Fruit fly (Drosophila melanogaster) whole organism, embryonic: ENCODE data around the gene meep.

ENCODE experiments used
- Atf-2 ChIP-seq: fragments of 200-800 bp; sonication (Bioruptor generic); optimal IDR thresholded peaks from 2 replicates; lab custom pipeline; 2016; ENCODE audit warnings: missing biosample characterization, missing genetic modification characterization
- Atf6 ChIP-seq: fragments of 200-800 bp; sonication (Bioruptor generic); IDR thresholded peaks from 2 replicates; pipeline ENCODE4 v1.3.6; 2022; ENCODE audit warnings: missing biosample characterization, missing genetic modification characterization
- B-H1 ChIP-seq: fragments of 200-800 bp; sonication (Bioruptor generic); IDR thresholded peaks from 3 replicates; pipeline ENCODE4 v1.3.6; 2022; ENCODE audit warnings: missing biosample characterization, missing genetic modification characterization
- Bdp1 ChIP-seq: fragments of 200-800 bp; sonication (Bioruptor generic); optimal IDR thresholded peaks from 3 replicates; lab custom pipeline; 2016; ENCODE audit warnings: missing biosample characterization, missing genetic modification characterization
- CG10654 ChIP-seq: fragments of 200-800 bp; sonication (Bioruptor generic); optimal IDR thresholded peaks from 2 replicates; lab custom pipeline; 2016; ENCODE audit warnings: missing biosample characterization, missing genetic modification characterization
- CG11247 ChIP-seq: fragments of 200-800 bp; sonication (Bioruptor generic); IDR thresholded peaks from 2 replicates; pipeline ENCODE4 v1.3.6; 2022; ENCODE audit warnings: missing biosample characterization, missing genetic modification characterization
- CG1233 ChIP-seq: fragments of 200-800 bp; sonication (Bioruptor generic); optimal IDR thresholded peaks from 4 replicates; lab custom pipeline; 2018; ENCODE audit warnings: missing biosample characterization, mild to moderate bottlenecking, missing genetic modification characterization
- CG12391 ChIP-seq: fragments of 200-800 bp; sonication (Bioruptor generic); optimal IDR thresholded peaks from 3 replicates; lab custom pipeline; 2018; ENCODE audit warnings: missing biosample characterization, mild to moderate bottlenecking, missing genetic modification characterization, moderate library complexity
- CG14441 ChIP-seq: fragments of 200-800 bp; sonication (Bioruptor generic); IDR thresholded peaks from 2 replicates; pipeline ENCODE4 v1.3.6; 2022; ENCODE audit warnings: missing biosample characterization, missing genetic modification characterization
- CG14667 ChIP-seq: fragments of 200-800 bp; sonication (Bioruptor generic); IDR thresholded peaks from 2 replicates; pipeline ENCODE4 v1.3.6; 2022; ENCODE audit warnings: missing biosample characterization, missing genetic modification characterization
- CG14710 ChIP-seq: fragments of 200-800 bp; sonication (Bioruptor generic); optimal IDR thresholded peaks from 3 replicates; lab custom pipeline; 2019; ENCODE audit warnings: missing biosample characterization, mild to moderate bottlenecking, missing genetic modification characterization, moderate library complexity
- CG14965 ChIP-seq: fragments of 200-800 bp; sonication (Bioruptor generic); optimal IDR thresholded peaks from 2 replicates; lab custom pipeline; 2016; ENCODE audit warnings: missing biosample characterization, missing genetic modification characterization, borderline replicate concordance
- CG1602 ChIP-seq: fragments of 200-800 bp; sonication (Bioruptor generic); optimal IDR thresholded peaks from 3 replicates; lab custom pipeline; 2016; ENCODE audit warnings: missing biosample characterization, missing genetic modification characterization
- CG1647 ChIP-seq: fragments of 200-800 bp; sonication (Bioruptor generic); optimal IDR thresholded peaks from 3 replicates; lab custom pipeline; 2016; ENCODE audit warnings: missing biosample characterization, missing genetic modification characterization
- CG17359 ChIP-seq: fragments of 200-800 bp; sonication (Bioruptor generic); optimal IDR thresholded peaks from 3 replicates; lab custom pipeline; 2018; ENCODE audit warnings: missing biosample characterization, mild to moderate bottlenecking, missing genetic modification characterization, moderate library complexity
- CG17612 ChIP-seq: fragments of 200-800 bp; sonication (Bioruptor generic); IDR thresholded peaks from 2 replicates; pipeline ENCODE4 v1.3.6; 2022; ENCODE audit warnings: missing biosample characterization, missing genetic modification characterization
- CG2120 ChIP-seq: fragments of 200-800 bp; sonication (Bioruptor generic); optimal IDR thresholded peaks from 3 replicates; lab custom pipeline; 2016; ENCODE audit warnings: missing biosample characterization, missing genetic modification characterization
- CG2129 ChIP-seq: fragments of 200-800 bp; sonication (Bioruptor generic); IDR thresholded peaks from 2 replicates; pipeline ENCODE4 v1.3.6; 2022; ENCODE audit warnings: missing biosample characterization, missing genetic modification characterization; ENCODE audit not compliant: partially characterized antibody
- CG2202 ChIP-seq: fragments of 200-800 bp; sonication (Bioruptor generic); optimal IDR thresholded peaks from 2 replicates; lab custom pipeline; 2018; ENCODE audit warnings: missing biosample characterization, mild to moderate bottlenecking, missing genetic modification characterization
- CG3065 ChIP-seq: fragments of 200-800 bp; sonication (Bioruptor generic); optimal IDR thresholded peaks from 2 replicates; lab custom pipeline; 2016; ENCODE audit warnings: missing biosample characterization, missing genetic modification characterization
- CG3281 ChIP-seq: fragments of 200-800 bp; sonication (Bioruptor generic); optimal IDR thresholded peaks from 3 replicates; lab custom pipeline; 2017; ENCODE audit warnings: missing biosample characterization, mild to moderate bottlenecking, missing genetic modification characterization
- CG3726 ChIP-seq: fragments of 200-800 bp; sonication (Bioruptor generic); IDR thresholded peaks from 3 replicates; pipeline ENCODE4, ENCODE4 v1.3.6; 2022; ENCODE audit warnings: missing biosample characterization, missing genetic modification characterization
- CG8281 ChIP-seq: fragments of 200-800 bp; sonication (Bioruptor generic); optimal IDR thresholded peaks from 2 replicates; lab custom pipeline; 2018; ENCODE audit warnings: missing biosample characterization, mild to moderate bottlenecking, missing genetic modification characterization, moderate library complexity
- CG9727 ChIP-seq: fragments of 200-800 bp; sonication (Bioruptor generic); optimal IDR thresholded peaks from 3 replicates; lab custom pipeline; 2017; ENCODE audit warnings: missing biosample characterization, mild to moderate bottlenecking, missing genetic modification characterization
- CkIIα-i1 ChIP-seq: fragments of 200-800 bp; sonication (Bioruptor generic); IDR thresholded peaks from 2 replicates; pipeline ENCODE4 v1.3.6; 2022; ENCODE audit warnings: missing biosample characterization, missing genetic modification characterization
- Dad ChIP-seq: fragments of 200-800 bp; sonication (Bioruptor generic); optimal IDR thresholded peaks from 3 replicates; lab custom pipeline; 2016; ENCODE audit warnings: missing biosample characterization, missing genetic modification characterization
- GATAe ChIP-seq: fragments of 200-800 bp; sonication (Bioruptor generic); conservative IDR thresholded peaks from 2 replicates; pipeline ENCODE4 v1.3.6; 2022; ENCODE audit warnings: missing biosample characterization, missing genetic modification characterization
- NfI ChIP-seq: fragments of 200-800 bp; sonication (Bioruptor generic); optimal IDR thresholded peaks from 3 replicates; lab custom pipeline; 2018; ENCODE audit warnings: missing biosample characterization, mild to moderate bottlenecking, missing genetic modification characterization, moderate library complexity
- Poxn ChIP-seq: fragments of 200-800 bp; sonication (Bioruptor generic); IDR thresholded peaks from 2 replicates; pipeline ENCODE4 v1.3.6; 2022; ENCODE audit warnings: missing biosample characterization, missing genetic modification characterization
- Sin3A ChIP-seq: fragments of >200 bp; optimal IDR thresholded peaks from 2 replicates; lab custom pipeline; 2018
- Sox102F ChIP-seq: fragments of 200-800 bp; sonication (Bioruptor generic); optimal IDR thresholded peaks from 2 replicates; lab custom pipeline; 2018; ENCODE audit warnings: missing biosample characterization, mild to moderate bottlenecking, missing genetic modification characterization, moderate library complexity
- Vsx1 ChIP-seq: fragments of 200-800 bp; sonication (Bioruptor generic); optimal IDR thresholded peaks from 2 replicates; lab custom pipeline; 2017; ENCODE audit warnings: missing biosample characterization, mild to moderate bottlenecking, missing genetic modification characterization, missing genetic modification reagents
- Xrp1 ChIP-seq: fragments of 200-800 bp; sonication (Bioruptor generic); IDR thresholded peaks from 2 replicates; pipeline ENCODE4 v1.3.6; 2022; ENCODE audit warnings: missing biosample characterization, missing genetic modification characterization
- az2 ChIP-seq: fragments of 200-800 bp; sonication (Bioruptor generic); optimal IDR thresholded peaks from 3 replicates; lab custom pipeline; 2016; ENCODE audit warnings: missing biosample characterization, missing genetic modification characterization
- bbx ChIP-seq: fragments of 200-800 bp; sonication (Bioruptor generic); IDR thresholded peaks from 2 replicates; pipeline ENCODE4 v1.3.6; 2022; ENCODE audit warnings: missing biosample characterization, missing genetic modification characterization; ENCODE audit not compliant: partially characterized antibody
- cg ChIP-seq: fragments of 200-800 bp; sonication (Bioruptor generic); optimal IDR thresholded peaks from 3 replicates; lab custom pipeline; 2019; ENCODE audit warnings: missing biosample characterization, mild to moderate bottlenecking, missing genetic modification characterization, moderate library complexity
- cwo ChIP-seq: fragments of 200-800 bp; sonication (Bioruptor generic); optimal IDR thresholded peaks from 3 replicates; lab custom pipeline; 2017; ENCODE audit warnings: missing biosample characterization, missing genetic modification characterization, mild to moderate bottlenecking, moderate library complexity, missing genetic modification reagents
- en ChIP-seq: fragments of 200-800 bp; sonication (Bioruptor generic); optimal IDR thresholded peaks from 2 replicates; lab custom pipeline; 2016; ENCODE audit warnings: missing biosample characterization, missing genetic modification characterization
- gt ChIP-seq: fragments of 200-800 bp; sonication (Bioruptor generic); IDR thresholded peaks from 2 replicates; pipeline ENCODE4 v1.3.6; 2022; ENCODE audit warnings: missing biosample characterization, missing genetic modification characterization
- hb ChIP-seq: fragments of 200-800 bp; sonication (Bioruptor generic); IDR thresholded peaks from 3 replicates; pipeline ENCODE4 v1.3.6; 2022; ENCODE audit warnings: missing biosample characterization, missing genetic modification characterization; ENCODE audit not compliant: partially characterized antibody
- klu ChIP-seq: fragments of 200-800 bp; sonication (Bioruptor generic); IDR thresholded peaks from 2 replicates; pipeline ENCODE4 v1.3.6; 2022; ENCODE audit warnings: missing biosample characterization, missing genetic modification characterization
- lov ChIP-seq, 2 experiments: fragments of 200-800 bp in 1 of 2; fragments of >200 bp in 1 of 2; sonication (Bioruptor generic) in 1 of 2; IDR thresholded peaks in 1 of 2; optimal IDR thresholded peaks in 1 of 2; 2 replicates in 1 of 2; 3 replicates in 1 of 2; pipeline versions ENCODE4 v1.3.6 to Lab custom; 2017 to 2022; ENCODE audit warnings: missing biosample characterization in 1 of 2, missing genetic modification characterization in 1 of 2
- maf-S ChIP-seq: fragments of 200-800 bp; sonication (Bioruptor generic); optimal IDR thresholded peaks from 2 replicates; lab custom pipeline; 2016; ENCODE audit warnings: missing biosample characterization, missing genetic modification characterization
- mirr ChIP-seq: fragments of 200-800 bp; sonication (Bioruptor generic); optimal IDR thresholded peaks from 3 replicates; lab custom pipeline; 2018; ENCODE audit warnings: missing biosample characterization, mild to moderate bottlenecking, missing genetic modification characterization
- pros ChIP-seq: fragments of 200-800 bp; sonication (Bioruptor generic); optimal IDR thresholded peaks from 3 replicates; lab custom pipeline; 2019; ENCODE audit warnings: missing biosample characterization, mild to moderate bottlenecking, missing genetic modification characterization, moderate library complexity
- ranshi ChIP-seq: fragments of 200-800 bp; sonication (Bioruptor generic); IDR thresholded peaks from 2 replicates; pipeline ENCODE4 v1.3.6; 2022; ENCODE audit warnings: missing biosample characterization, missing genetic modification characterization
- rib ChIP-seq: fragments of 200-800 bp; sonication (Bioruptor generic); IDR thresholded peaks from 2 replicates; pipeline ENCODE4 v1.3.6; 2022; ENCODE audit warnings: missing biosample characterization, missing genetic modification characterization
- sens-2 ChIP-seq: fragments of 200-800 bp; sonication (Bioruptor generic); IDR thresholded peaks from 2 replicates; pipeline ENCODE4 v1.3.6; 2022; ENCODE audit warnings: missing biosample characterization, missing genetic modification characterization
- seq ChIP-seq: fragments of 200-800 bp; sonication (Bioruptor generic); IDR thresholded peaks from 2 replicates; pipeline ENCODE4 v1.3.6; 2022; ENCODE audit warnings: missing biosample characterization, missing genetic modification characterization
- trh ChIP-seq: fragments of 200-800 bp; sonication (Bioruptor generic); optimal IDR thresholded peaks from 2 replicates; lab custom pipeline; 2016; ENCODE audit warnings: missing biosample characterization, missing genetic modification characterization
- wdn ChIP-seq: fragments of 200-800 bp; sonication (Bioruptor generic); IDR thresholded peaks from 2 replicates; pipeline ENCODE4 v1.3.6; 2022; ENCODE audit warnings: missing biosample characterization, missing genetic modification characterization

meep gene

dm6 chr3L:1166266-1166665, 36.6 kb downstream of the meep start (continued):
- TF ChIP-seq Xrp1 (GFP tag; lab: Robert Waterston, UW) (peak; percentile 79), B-H1 (GFP tag; lab: Robert Waterston, UW) (no peak), CG12391 (no peak), Poxn (GFP tag; lab: Robert Waterston, UW) (no peak), CG1647 (GFP tag; lab: Kevin White, UChicago) (peak; percentile 2), trh (GFP tag; lab: Kevin White, UChicago) (peak; percentile 35), CG1233 (GFP tag; lab: Kevin White, UChicago) (peak; percentile 86), CG8281 (tag; lab: Kevin White, UChicago) (peak; percentile 45), bbx (GFP tag; lab: Robert Waterston, UW) (no peak), CG17612 (GFP tag; lab: Robert Waterston, UW) (no peak), az2 (GFP tag; lab: Kevin White, UChicago) (no peak), pros (no peak), CG3281 (GFP tag; lab: Kevin White, UChicago) (peak; percentile 18), CG2202 (tag; lab: Kevin White, UChicago) (peak; percentile 86), GATAe (GFP tag; lab: Robert Waterston, UW) (no peak), hb (GFP tag; lab: Robert Waterston, UW) (no peak), CG3726 (GFP tag; lab: Robert Waterston, UW) (no peak), CG14667 (no peak), CG1602 (no peak), cg (GFP tag; lab: Kevin White, UChicago) (no peak), Atf-2 (no peak), cwo (GFP tag; lab: Kevin White, UChicago) (no peak), Sin3A (no peak), maf-S (GFP tag; lab: Kevin White, UChicago) (no peak), seq (GFP tag; lab: Robert Waterston, UW) (no peak), Dad (GFP tag; lab: Kevin White, UChicago) (no peak), CG11247 (no peak), CG14441 (GFP tag; lab: Robert Waterston, UW) (no peak; the same call in 1 of the 2 replicates), CG9727 (peak; percentile 75), ranshi (GFP tag; lab: Robert Waterston, UW) (peak; percentile 22; the same call in 1 of the 2 replicates), klu (GFP tag; lab: Robert Waterston, UW) (no peak), CkIIα-i1 (GFP tag; lab: Robert Waterston, UW) (no peak), lov (optimal IDR thresholded peaks at IDR 0.05; lab: Kevin White, UChicago) (no peak), lov (GFP tag; IDR thresholded peaks at IDR 0.05; lab: Robert Waterston, UW) (peak; percentile 79; the same call in 1 of the 3 replicates), Vsx1 (GFP tag; lab: Kevin White, UChicago) (peak; percentile 20), CG14965 (GFP tag; lab: Kevin White, UChicago) (no peak), CG2120 (GFP tag; lab: Kevin White, UChicago) (no peak), CG10654 (GFP tag; lab: Kevin White, UChicago) (peak; percentile 25), CG3065 (GFP tag; lab: Kevin White, UChicago) (no peak), NfI (GFP tag; lab: Kevin White, UChicago) (peak; percentile 28), Atf6 (GFP tag; lab: Robert Waterston, UW) (no peak), CG17359 (peak; percentile 71), rib (GFP tag; lab: Robert Waterston, UW) (0 out of 2 replicates have a peak, but pooled peaks have one; percentile 19), CG14710 (peak; percentile 57), Sox102F (GFP tag; lab: Kevin White, UChicago) (peak; percentile 54), Bdp1 (GFP tag; lab: Kevin White, UChicago) (no peak), mirr (GFP tag; lab: Kevin White, UChicago) (no peak), wdn (no peak), CG2129 (GFP tag; lab: Robert Waterston, UW) (no peak), gt (no peak), sens-2 (0 out of 2 replicates have a peak, but pooled peaks have one; percentile 34), en (GFP tag; lab: Kevin White, UChicago) (no peak)
